Worm (Caenorhabditis elegans) whole organism, mixed stage, embryonic: ENCODE data around the gene ZK938.3.

ENCODE experiments used
- ceh-43 ChIP-seq: fragments of 200-800 bp; sonication (Bioruptor generic); optimal IDR thresholded peaks from 2 replicates; lab custom pipeline; 2018; ENCODE audit warnings: mild to moderate bottlenecking, missing genetic modification characterization, moderate library complexity, missing compliant biosample characterization
- elt-1 ChIP-seq: sonication (generic microtip); optimal IDR thresholded peaks from 2 replicates; lab custom pipeline; 2017; ENCODE audit warnings: missing genetic modification characterization, mild to moderate bottlenecking, missing compliant biosample characterization, antibody characterized with exemption, moderate library complexity, borderline replicate concordance; ENCODE audit not compliant: insufficient read depth
- mab-5 ChIP-seq: fragments of 150-350 bp; optimal IDR thresholded peaks from 2 replicates; lab custom pipeline; 2014; ENCODE audit warnings: missing biosample characterization, missing genetic modification characterization
- nhr-28 ChIP-seq: fragments of 150-350 bp; optimal IDR thresholded peaks from 2 replicates; lab custom pipeline; 2014; ENCODE audit warnings: missing biosample characterization, missing genetic modification characterization
- snpc-4 ChIP-seq: fragments of 150-350 bp; optimal IDR thresholded peaks from 2 replicates; lab custom pipeline; 2014; ENCODE audit warnings: missing biosample characterization, missing genetic modification characterization
- unc-120 ChIP-seq: sonication (generic microtip); optimal IDR thresholded peaks from 2 replicates; lab custom pipeline; 2017; ENCODE audit warnings: missing genetic modification characterization, missing compliant biosample characterization; ENCODE audit not compliant: poor library complexity, severe bottlenecking

DNA sequence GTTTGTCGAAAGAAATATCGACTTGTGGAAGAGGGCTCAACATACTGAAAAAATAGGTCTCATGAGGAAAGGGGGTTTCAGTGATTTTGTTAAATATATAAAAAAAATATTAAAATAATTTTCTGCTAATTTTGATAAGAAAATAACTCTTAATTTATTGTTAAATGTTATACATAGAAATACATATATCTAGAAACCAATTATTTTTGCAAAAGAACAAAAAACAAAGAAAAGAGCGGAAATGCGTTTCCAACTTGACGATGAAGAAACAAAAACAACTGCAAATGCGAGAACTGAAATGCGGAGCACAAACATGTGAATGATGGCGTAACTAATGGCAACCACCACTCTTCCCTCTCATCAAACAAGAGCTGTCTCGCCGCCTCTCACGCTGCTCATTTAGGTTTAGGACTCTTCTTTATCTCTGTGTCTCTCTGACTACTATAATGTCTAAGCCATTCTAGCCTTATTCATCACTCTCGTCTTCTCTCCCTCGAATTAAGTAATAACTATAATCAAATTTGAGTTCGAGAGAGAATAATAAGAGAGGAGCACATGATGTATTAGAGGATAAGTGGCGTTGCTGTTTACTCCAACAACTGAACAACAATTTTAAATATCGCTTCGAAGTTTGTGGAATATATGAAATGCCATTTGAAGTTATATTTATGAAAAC, 4.6 kb upstream of the ZK938.3 start, which contains the start of gene arrd-4:
- no peak for TF ChIP-seq elt-1
- TF ChIP-seq unc-120 (tag; lab: Kevin White, UChicago): no peak
- no peak for TF ChIP-seq snpc-4
- TF ChIP-seq nhr-28: no peak
- no peak for TF ChIP-seq mab-5 (tag; lab: Kevin White, UChicago)
- no peak for TF ChIP-seq ceh-43 (GFP tag; lab: Kevin White, UChicago)
